Worm (Caenorhabditis elegans) whole organism, late embryonic: ENCODE data around the gene grl-1.

Experiments used
- F13H6.1 ChIP-seq: sonication (generic microtip); optimal IDR thresholded peaks from 2 replicates; lab custom pipeline; 2016; ENCODE audit warnings: missing genetic modification characterization, missing compliant biosample characterization
- T23F11.4 ChIP-seq: fragments of 200-800 bp; sonication (Bioruptor generic); optimal IDR thresholded peaks from 2 replicates; lab custom pipeline; 2018; ENCODE audit warnings: mild to moderate bottlenecking, missing genetic modification characterization, missing compliant biosample characterization
- ama-1 ChIP-seq: fragments of 150-350 bp; optimal IDR thresholded peaks from 2 replicates; lab custom pipeline; 2014
- ceh-31 ChIP-seq: sonication (generic microtip); optimal IDR thresholded peaks from 2 replicates; lab custom pipeline; 2016; ENCODE audit warnings: missing genetic modification characterization, missing compliant biosample characterization
- nhr-11 ChIP-seq: fragments of 150-350 bp; optimal IDR thresholded peaks from 2 replicates; lab custom pipeline; 2014; ENCODE audit warnings: missing biosample characterization, missing genetic modification characterization
- unc-3 ChIP-seq, 2 experiments: fragments of 200-800 bp in 1 of 2; sonication (Bioruptor generic) in 1 of 2; sonication (generic microtip) in 1 of 2; conservative IDR thresholded peaks in 1 of 2; optimal IDR thresholded peaks in 1 of 2; 2 replicates each; pipeline versions ENCODE4 v1.3.6 to Lab custom; 2016 to 2022; ENCODE audit warnings: missing compliant biosample characterization in 2 of 2, missing genetic modification characterization in 2 of 2, missing genetic modification reagents in 1 of 2
- unc-42 ChIP-seq: sonication (generic microtip); optimal IDR thresholded peaks from 2 replicates; lab custom pipeline; 2016; ENCODE audit warnings: missing genotype, missing genetic modification characterization, missing compliant biosample characterization

ce11 chrV:5579666-5580065, 46.0 kb upstream of the grl-1 start:
- no peak for TF ChIP-seq ceh-31
- no peak for TF ChIP-seq T23F11.4
- TF ChIP-seq ama-1 (lab: Kevin White, UChicago), result no peak
- TF ChIP-seq F13H6.1 (tag; lab: Kevin White, UChicago), result no peak
- TF ChIP-seq nhr-11 (tag; lab: Kevin White, UChicago), result no peak
- TF ChIP-seq unc-3 (GFP tag; conservative IDR thresholded peaks at IDR 0.05; lab: Robert Waterston, UW), result no peak
- TF ChIP-seq unc-3 (tag; optimal IDR thresholded peaks at IDR 0.05; lab: Kevin White, UChicago), result no peak
- TF ChIP-seq unc-42 (tag; lab: Kevin White, UChicago), result no peak
